Fruit fly (Drosophila melanogaster): ENCODE results near the gene TwdlD.

DNA sequence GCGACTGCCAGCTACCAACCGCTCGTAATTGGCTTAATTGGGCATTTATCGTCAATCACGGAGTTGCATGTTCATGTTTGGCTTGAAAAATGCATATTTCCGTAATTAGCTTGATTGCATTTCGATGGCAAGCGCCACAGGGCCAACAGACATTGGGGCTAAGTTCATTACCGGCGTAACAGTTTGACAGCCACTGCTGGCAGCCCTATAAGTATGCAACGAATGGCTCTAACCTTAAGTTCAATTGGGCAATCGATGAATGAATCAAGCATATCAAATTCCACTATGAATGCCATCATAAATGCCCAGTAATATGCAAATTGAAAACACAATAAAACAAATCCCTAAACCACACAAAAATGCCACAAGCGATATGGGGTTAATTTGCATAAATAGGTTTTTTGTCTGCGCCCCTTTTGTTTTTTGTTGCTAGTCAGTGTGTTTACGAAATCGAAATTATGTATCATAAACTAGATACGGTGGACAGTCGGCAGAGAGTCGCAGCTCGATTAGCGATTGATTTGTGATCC lies 15.7 kb downstream of the TwdlD start:
- TF ChIP-seq CG17806 (tag; optimal IDR thresholded peaks at IDR 0.05) (no peak), Pif1B (GFP tag; optimal IDR thresholded peaks at IDR 0.05) (no peak)

Data from whole organism, pupa.